Fruit fly (Drosophila melanogaster): ENCODE data around the gene CG31810.
A peak's percentile ranks its signal among the peaks of the same experiment; 100 is the strongest.

DNA sequence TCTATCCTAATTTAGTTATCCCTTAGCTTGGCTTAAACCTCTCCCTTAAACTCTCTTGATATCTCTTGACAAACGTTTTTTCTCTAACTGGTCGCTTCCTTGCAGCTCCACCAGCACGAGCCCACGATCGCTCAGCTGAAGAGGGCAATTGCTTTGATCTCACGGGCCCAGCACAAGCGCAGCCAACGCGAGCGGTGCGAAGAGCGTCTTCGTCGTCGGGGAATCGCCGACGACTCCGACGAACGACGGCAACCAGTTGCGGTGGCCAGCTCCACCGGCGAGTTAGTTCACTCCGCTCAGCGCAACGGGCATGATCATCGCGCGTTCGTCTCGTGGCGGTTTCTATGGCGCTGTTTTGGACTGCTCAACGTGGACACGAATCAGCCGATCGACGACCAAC is 28.8 kb upstream of the CG31810 start:
- TF ChIP-seq CG10147 (GFP tag; optimal IDR thresholded peaks at IDR 0.05) (no peak), CG34422 (GFP tag; IDR thresholded peaks at IDR 0.05) (peak; percentile 16; the same call in 1 of the 3 replicates), insv (GFP tag; optimal IDR thresholded peaks at IDR 0.05) (no peak), CTCF (GFP tag; optimal IDR thresholded peaks at IDR 0.05) (no peak), psq (GFP tag; optimal IDR thresholded peaks at IDR 0.05) (no peak), crol (GFP tag; IDR thresholded peaks at IDR 0.05) (no peak), zfh2 (GFP tag; optimal IDR thresholded peaks at IDR 0.05) (no peak), ham (GFP tag; IDR thresholded peaks at IDR 0.05) (no peak), CG3163 (GFP tag; optimal IDR thresholded peaks at IDR 0.05) (peak; percentile 85), bsh (GFP tag; optimal IDR thresholded peaks at IDR 0.05) (peak in 1 of 2 experiments; percentile 38), tgo (GFP tag; IDR thresholded peaks at IDR 0.05) (no peak), CG1233 (GFP tag; optimal IDR thresholded peaks at IDR 0.05) (no peak), Xbp1 (GFP tag; optimal IDR thresholded peaks at IDR 0.05) (no peak)
